Worm (Caenorhabditis elegans): ENCODE data around the gene Y62H9A.8.

ce11 chrX:11902661-11903060, 10.4 kb upstream of the Y62H9A.8 start, which contains the start of gene Y62H9A.10:
- TF ChIP-seq ama-1 (optimal IDR thresholded peaks at IDR 0.05) (no peak), sea-2 (GFP tag; optimal IDR thresholded peaks at IDR 0.05) (no peak), pqm-1 (tag; optimal IDR thresholded peaks at IDR 0.05) (no peak), unc-62 (GFP tag; optimal IDR thresholded peaks at IDR 0.05) (no peak), snpc-4 (tag; optimal IDR thresholded peaks at IDR 0.05) (no peak), mdl-1 (tag; optimal IDR thresholded peaks at IDR 0.05) (no peak), daf-12 (tag; optimal IDR thresholded peaks at IDR 0.05) (no peak), pha-4 (tag; optimal IDR thresholded peaks at IDR 0.05) (no peak), nhr-28 (tag; optimal IDR thresholded peaks at IDR 0.05) (no peak)

Data from whole organism, L3 larva.